Fruit fly (Drosophila melanogaster): Measurements from ENCODE around the gene CG10864.
A peak's percentile ranks its signal among the peaks of the same experiment; 100 is the strongest.

The CG10864 gene

DNA sequence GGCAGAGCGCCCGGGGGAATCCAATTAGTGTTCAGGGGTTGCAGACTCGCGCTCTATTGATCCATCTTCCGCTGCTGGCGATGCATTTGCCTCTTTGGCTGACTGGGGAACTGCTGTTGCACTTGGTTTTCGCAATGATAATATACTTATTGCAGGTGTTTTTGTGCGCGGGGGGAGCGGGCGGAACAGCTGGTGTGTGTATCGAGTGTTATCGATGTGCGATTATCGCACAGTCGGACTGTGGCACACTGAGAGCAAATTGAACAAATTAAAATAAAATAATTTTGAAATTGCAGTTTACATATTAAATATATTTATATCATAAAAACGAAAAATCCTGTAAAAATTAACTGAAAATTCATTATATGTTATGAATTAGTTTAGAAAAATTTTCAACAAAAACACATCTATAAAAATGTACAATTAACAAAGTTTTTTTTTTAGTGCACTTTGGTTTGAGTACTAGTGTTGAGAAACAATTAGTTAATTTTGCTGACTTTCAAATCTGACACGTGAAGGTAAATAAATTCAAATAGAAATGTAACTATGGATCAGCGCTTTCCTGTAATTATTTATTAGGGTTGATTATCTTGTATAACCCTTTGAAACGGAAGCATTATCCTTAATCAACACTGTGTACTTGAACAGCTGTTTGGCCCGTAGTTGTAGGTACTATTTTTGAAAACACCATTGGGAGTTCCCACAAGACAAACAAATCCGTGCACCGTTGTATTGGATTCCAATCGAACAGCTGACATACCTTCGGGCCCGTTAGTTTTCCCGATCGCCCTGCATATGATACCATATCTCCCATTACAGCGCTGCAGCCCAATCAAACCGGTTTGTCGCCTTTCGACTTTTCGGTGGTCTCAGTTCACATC is 8.6 kb downstream of the CG10864 start, which contains the start of the genes Wdr37 and koko (continued):
- TF ChIP-seq Mad (GFP tag; optimal IDR thresholded peaks at IDR 0.05) (peak; percentile 65), CG34422 (GFP tag; IDR thresholded peaks at IDR 0.05) (peak; percentile 98), tna (GFP tag; IDR thresholded peaks at IDR 0.05; ENCODE audit: partially characterized antibody) (peak; percentile 53; the same call in 1 of the 2 replicates), Ets65A (GFP tag) (peak; percentile 95), B-H2 (GFP tag; optimal IDR thresholded peaks at IDR 0.05) (peak; percentile 94), CG17802 (tag; optimal IDR thresholded peaks at IDR 0.05) (peak; percentile 83), CG14014 (GFP tag; IDR thresholded peaks at IDR 0.05) (peak; percentile 98), CG2120 (GFP tag; optimal IDR thresholded peaks at IDR 0.05) (peak; percentile 94), CG13624 (GFP tag; optimal IDR thresholded peaks at IDR 0.05) (peak; percentile 79), ranshi (GFP tag; IDR thresholded peaks at IDR 0.05) (peak; percentile 98), CG18011 (GFP tag; optimal IDR thresholded peaks at IDR 0.05) (peak; percentile 79), lab (GFP tag; optimal IDR thresholded peaks at IDR 0.05) (peak; percentile 89), CG17186 (GFP tag; optimal IDR thresholded peaks at IDR 0.05) (peak; percentile 78), sc (optimal IDR thresholded peaks at IDR 0.05) (no peak), sc (GFP tag; optimal IDR thresholded peaks at IDR 0.05) (peak; percentile 92), Sin3A (optimal IDR thresholded peaks at IDR 0.05) (peak; percentile 1), hth (optimal IDR thresholded peaks at IDR 0.05) (no peak), Side (GFP tag; optimal IDR thresholded peaks at IDR 0.05) (peak; percentile 82), fd102C (GFP tag; optimal IDR thresholded peaks at IDR 0.05) (peak; percentile 40), CG18764 (GFP tag; optimal IDR thresholded peaks at IDR 0.05) (peak; percentile 94), Myb (GFP tag; optimal IDR thresholded peaks at IDR 0.05) (peak; percentile 51), org-1 (GFP tag; optimal IDR thresholded peaks at IDR 0.05) (peak; percentile 86), CG1529 (GFP tag; optimal IDR thresholded peaks at IDR 0.05) (peak; percentile 80), Lhr (GFP tag; optimal IDR thresholded peaks at IDR 0.05) (peak; percentile 85), CG9215 (GFP tag; IDR thresholded peaks at IDR 0.05) (peak; percentile 97), Oaz (GFP tag; IDR thresholded peaks at IDR 0.05) (peak; percentile 89), fd3F (GFP tag; optimal IDR thresholded peaks at IDR 0.05) (peak; percentile 95), Rx (GFP tag; IDR thresholded peaks at IDR 0.05) (peak; percentile 83), Drgx (GFP tag; IDR thresholded peaks at IDR 0.05) (peak; percentile 98), Med (GFP tag) (peak; percentile 94), CG14860 (GFP tag; IDR thresholded peaks at IDR 0.05; ENCODE audit: partially characterized antibody) (0 out of 3 replicates have a peak, but pooled peaks have one; percentile 37), CG16815 (GFP tag; optimal IDR thresholded peaks at IDR 0.05) (peak; percentile 96), nerfin-2 (GFP tag; IDR thresholded peaks at IDR 0.05; ENCODE audit: partially characterized antibody) (0 out of 2 replicates have a peak, but pooled peaks have one; percentile 35), hb (GFP tag; IDR thresholded peaks at IDR 0.05; ENCODE audit: partially characterized antibody) (no peak), CG6765 (GFP tag; optimal IDR thresholded peaks at IDR 0.05) (peak; percentile 92), CG11560 (tag; IDR thresholded peaks at IDR 0.05) (peak; percentile 94), CG5180 (GFP tag; optimal IDR thresholded peaks at IDR 0.05) (peak; percentile 52), NC2α (GFP tag; optimal IDR thresholded peaks at IDR 0.05) (peak; percentile 52), MTF-1 (GFP tag; optimal IDR thresholded peaks at IDR 0.05; ENCODE audit: borderline replicate concordance) (peak; percentile 69), CG12071 (GFP tag; optimal IDR thresholded peaks at IDR 0.05) (peak; percentile 24), sens-2 (GFP tag; IDR thresholded peaks at IDR 0.05) (peak; percentile 78), HmgD (GFP tag; optimal IDR thresholded peaks at IDR 0.05) (peak; percentile 52), CG12744 (GFP tag; optimal IDR thresholded peaks at IDR 0.05) (peak; percentile 61), CG1602 (GFP tag; optimal IDR thresholded peaks at IDR 0.05) (peak; percentile 98), ssp (GFP tag; IDR thresholded peaks at IDR 0.05) (peak; percentile 95), mam (GFP tag; optimal IDR thresholded peaks at IDR 0.05) (peak; percentile 83), sna (GFP tag; IDR thresholded peaks at IDR 0.05; ENCODE audit: partially characterized antibody) (peak; percentile 60), lov (optimal IDR thresholded peaks at IDR 0.05) (no peak), lov (GFP tag; IDR thresholded peaks at IDR 0.05) (peak; percentile 88; the same call in 2 of the 3 replicates)

Measured in whole organism, embryonic.